Worm (Caenorhabditis elegans): ENCODE data around the gene pals-20.
A peak's percentile ranks its signal among the peaks of the same experiment; 100 is the strongest.

ce11 chrIII:1388274-1389058 is at the start of gene pals-20:
- TF ChIP-seq efl-1 (optimal IDR thresholded peaks at IDR 0.05) (no peak), efl-1 (GFP tag; optimal IDR thresholded peaks at IDR 0.05 in 1 of 2) (peak in 1 of 2 experiments; percentile 75), mep-1 (tag; optimal IDR thresholded peaks at IDR 0.05) (no peak)

All from whole organism, L1 larva.